Fruit fly (Drosophila melanogaster) whole organism, adult: ENCODE results near the gene Tango6.
A peak's percentile ranks its signal among the peaks of the same experiment; 100 is the strongest.

Source experiments
- CG11617 ChIP-seq: fragments of 200-800 bp; sonication (Bioruptor generic); optimal IDR thresholded peaks from 2 replicates; lab custom pipeline; 2017; ENCODE audit warnings: mild to moderate bottlenecking, missing biosample characterization, missing genetic modification reagents, missing genetic modification characterization
- CG12768 ChIP-seq: fragments of 200-800 bp; sonication (Bioruptor generic); optimal IDR thresholded peaks from 2 replicates; lab custom pipeline; 2017; ENCODE audit warnings: missing biosample characterization, missing genetic modification characterization, mild to moderate bottlenecking, moderate library complexity, missing genetic modification reagents
- CG14711 ChIP-seq: fragments of 200-800 bp; sonication (Bioruptor generic); optimal IDR thresholded peaks from 2 replicates; lab custom pipeline; 2018; ENCODE audit warnings: missing biosample characterization, mild to moderate bottlenecking, missing genetic modification characterization, moderate library complexity
- CG1620 ChIP-seq: fragments of 200-800 bp; sonication (Bioruptor generic); optimal IDR thresholded peaks from 2 replicates; lab custom pipeline; 2016; ENCODE audit warnings: missing biosample characterization, missing genetic modification characterization
- CG33017 ChIP-seq: fragments of 200-800 bp; sonication (Bioruptor generic); optimal IDR thresholded peaks from 2 replicates; lab custom pipeline; 2018; ENCODE audit warnings: missing biosample characterization, mild to moderate bottlenecking, missing genetic modification characterization, moderate library complexity
- CG5204 ChIP-seq: fragments of 200-800 bp; sonication (Bioruptor generic); optimal IDR thresholded peaks from 2 replicates; lab custom pipeline; 2016; ENCODE audit warnings: missing biosample characterization, missing genetic modification characterization
- CG7045 ChIP-seq: fragments of 200-800 bp; sonication (Bioruptor generic); optimal IDR thresholded peaks from 2 replicates; lab custom pipeline; 2017; ENCODE audit warnings: missing biosample characterization, mild to moderate bottlenecking, missing genetic modification characterization
- CG7101 ChIP-seq: fragments of 200-800 bp; sonication (Bioruptor generic); optimal IDR thresholded peaks from 2 replicates; lab custom pipeline; 2018; ENCODE audit warnings: missing biosample characterization, mild to moderate bottlenecking, missing genetic modification characterization, moderate library complexity
- Clk ChIP-seq: fragments of 200-800 bp; sonication (Bioruptor generic); optimal IDR thresholded peaks from 2 replicates; lab custom pipeline; 2017; ENCODE audit warnings: missing biosample characterization, missing genetic modification characterization
- Crg-1 ChIP-seq: fragments of 200-800 bp; sonication (Bioruptor generic); optimal IDR thresholded peaks from 2 replicates; lab custom pipeline; 2016; ENCODE audit warnings: missing biosample characterization, missing genetic modification characterization
- Hr96 ChIP-seq: fragments of 200-800 bp; sonication (Bioruptor generic); optimal IDR thresholded peaks from 2 replicates; lab custom pipeline; 2016; ENCODE audit warnings: missing biosample characterization, missing genetic modification characterization
- Mnt ChIP-seq: fragments of 200-800 bp; sonication (Bioruptor generic); optimal IDR thresholded peaks from 2 replicates; lab custom pipeline; 2016; ENCODE audit warnings: missing biosample characterization, mild to moderate bottlenecking, missing genetic modification characterization
- bab1 ChIP-seq: fragments of 200-800 bp; sonication (Bioruptor generic); optimal IDR thresholded peaks from 3 replicates; lab custom pipeline; 2019; ENCODE audit warnings: missing biosample characterization, mild to moderate bottlenecking, missing genetic modification characterization, moderate library complexity
- cic ChIP-seq: fragments of 200-800 bp; sonication (Bioruptor generic); optimal IDR thresholded peaks from 2 replicates; lab custom pipeline; 2017; ENCODE audit warnings: missing biosample characterization, mild to moderate bottlenecking, missing genetic modification characterization, moderate library complexity
- cnc ChIP-seq, 2 experiments: fragments of >200 bp; optimal IDR thresholded peaks; 2 replicates each; lab custom pipeline; 2017
- kay ChIP-seq: fragments of 200-800 bp; sonication (Bioruptor generic); peaks from one replicate; lab custom pipeline; 2016; ENCODE audit warnings: missing biosample characterization, missing genetic modification characterization, borderline replicate concordance
- ovo ChIP-seq: fragments of 200-800 bp; sonication (Bioruptor generic); optimal IDR thresholded peaks from 2 replicates; lab custom pipeline; 2016; ENCODE audit warnings: missing biosample characterization, missing genetic modification characterization
- pad ChIP-seq: fragments of 200-800 bp; sonication (Bioruptor generic); optimal IDR thresholded peaks from 3 replicates; lab custom pipeline; 2017; ENCODE audit warnings: missing biosample characterization, missing genetic modification characterization, mild to moderate bottlenecking, moderate library complexity, missing genetic modification reagents
- tj ChIP-seq: fragments of 200-800 bp; sonication (Bioruptor generic); optimal IDR thresholded peaks from 3 replicates; lab custom pipeline; 2017; ENCODE audit warnings: missing biosample characterization, mild to moderate bottlenecking, missing genetic modification characterization, moderate library complexity
- toe ChIP-seq: fragments of 200-800 bp; sonication (Bioruptor generic); optimal IDR thresholded peaks from 2 replicates; lab custom pipeline; 2016; ENCODE audit warnings: missing biosample characterization, missing genetic modification characterization

The Tango6 gene

DNA sequence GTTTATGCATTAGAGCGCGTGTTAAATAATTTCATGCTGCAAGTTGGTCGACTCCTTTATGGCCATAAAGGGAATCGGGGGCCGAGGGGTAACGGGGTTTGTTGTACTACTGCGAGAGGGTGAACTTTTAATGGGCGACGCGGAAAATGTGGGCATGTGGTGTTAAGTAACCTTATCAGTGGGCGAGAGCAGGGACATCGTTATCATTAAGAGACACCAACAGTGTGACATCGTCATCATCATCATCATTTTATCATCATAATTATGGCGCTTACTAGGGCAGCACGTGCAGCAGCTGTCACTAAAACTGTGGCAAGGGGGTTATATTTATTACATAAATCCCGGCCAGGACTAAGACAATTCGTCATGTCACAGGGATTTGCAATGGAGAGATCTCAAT, 43.4 kb upstream of the Tango6 start:
- TF ChIP-seq CG14711 (tag; lab: Kevin White, UChicago) = no peak
- no peak for TF ChIP-seq pad (GFP tag; lab: Kevin White, UChicago)
- TF ChIP-seq CG33017 = no peak
- TF ChIP-seq CG11617 (GFP tag; lab: Kevin White, UChicago) = no peak
- TF ChIP-seq CG1620 (GFP tag; lab: Kevin White, UChicago) = no peak
- TF ChIP-seq CG5204 = no peak
- TF ChIP-seq CG7101 = no peak
- TF ChIP-seq tj (GFP tag; lab: Kevin White, UChicago) = no peak

DNA sequence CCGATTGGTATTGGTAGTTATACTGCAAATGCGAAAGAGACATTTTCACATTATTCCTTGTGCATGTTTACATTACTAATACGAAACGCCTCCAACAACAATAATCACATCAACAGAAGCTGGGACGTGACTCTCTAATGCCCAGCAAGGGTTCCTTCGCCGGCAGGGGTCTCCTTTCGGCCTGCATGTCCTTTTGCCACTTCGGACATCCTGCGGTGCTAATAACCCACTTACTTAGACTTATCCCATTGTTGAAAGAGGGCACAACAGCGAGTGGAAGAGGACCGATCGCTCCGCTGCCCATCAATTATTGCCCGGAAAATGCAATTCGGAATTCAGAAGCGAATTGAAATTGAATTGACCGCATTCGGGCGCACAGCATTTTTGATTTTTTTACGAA, 42.9 kb upstream of the Tango6 start:
- TF ChIP-seq pad (GFP tag; lab: Kevin White, UChicago) = no peak
- no peak for TF ChIP-seq bab1 (GFP tag; lab: Kevin White, UChicago)
- TF ChIP-seq Hr96 = no peak
- TF ChIP-seq ovo (GFP tag; lab: Kevin White, UChicago) = no peak

DNA sequence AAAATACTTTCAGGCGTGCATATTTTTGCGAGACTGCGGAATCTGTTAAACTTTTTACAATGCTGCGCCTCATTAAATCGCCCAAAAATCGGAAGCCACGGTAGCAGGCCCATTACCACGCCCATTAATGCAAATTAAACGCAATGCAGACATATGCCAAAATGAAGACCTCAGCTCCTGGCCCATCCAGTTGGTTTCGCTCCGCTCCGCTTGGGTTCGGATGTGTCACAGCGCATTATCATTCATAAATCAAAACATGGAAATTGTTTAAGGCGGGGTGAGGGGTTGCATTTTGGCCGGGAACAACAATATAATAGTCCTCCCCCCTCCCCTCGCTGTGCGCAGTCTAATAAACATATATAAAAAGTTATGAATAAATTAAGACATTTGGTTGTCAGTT, 40.9 kb upstream of the Tango6 start:
- TF ChIP-seq ovo (GFP tag; lab: Kevin White, UChicago) = no peak
- TF ChIP-seq CG1620 (GFP tag; lab: Kevin White, UChicago) = no peak
- no peak for TF ChIP-seq pad (GFP tag; lab: Kevin White, UChicago)
- TF ChIP-seq Clk (GFP tag; lab: Kevin White, UChicago) = no peak
- no peak for TF ChIP-seq CG11617 (GFP tag; lab: Kevin White, UChicago)
- TF ChIP-seq CG7101 = no peak
- TF ChIP-seq toe = no peak
- no peak for TF ChIP-seq CG14711 (tag; lab: Kevin White, UChicago)
- TF ChIP-seq Crg-1 (GFP tag; lab: Kevin White, UChicago) = no peak
- TF ChIP-seq kay (GFP tag; lab: Kevin White, UChicago) = no peak
- no peak for TF ChIP-seq bab1 (GFP tag; lab: Kevin White, UChicago)
- no peak for TF ChIP-seq tj (GFP tag; lab: Kevin White, UChicago)
- TF ChIP-seq Hr96 = no peak
- no peak for TF ChIP-seq cic
- no peak for TF ChIP-seq cnc (optimal IDR thresholded peaks at IDR 0.05; lab: Kevin White, UChicago)
- no peak for TF ChIP-seq Mnt
- no peak for TF ChIP-seq CG5204
- TF ChIP-seq CG7045 (GFP tag; lab: Kevin White, UChicago) = no peak
- TF ChIP-seq CG33017 = no peak
- no peak for TF ChIP-seq CG12768 (GFP tag; lab: Kevin White, UChicago)

DNA sequence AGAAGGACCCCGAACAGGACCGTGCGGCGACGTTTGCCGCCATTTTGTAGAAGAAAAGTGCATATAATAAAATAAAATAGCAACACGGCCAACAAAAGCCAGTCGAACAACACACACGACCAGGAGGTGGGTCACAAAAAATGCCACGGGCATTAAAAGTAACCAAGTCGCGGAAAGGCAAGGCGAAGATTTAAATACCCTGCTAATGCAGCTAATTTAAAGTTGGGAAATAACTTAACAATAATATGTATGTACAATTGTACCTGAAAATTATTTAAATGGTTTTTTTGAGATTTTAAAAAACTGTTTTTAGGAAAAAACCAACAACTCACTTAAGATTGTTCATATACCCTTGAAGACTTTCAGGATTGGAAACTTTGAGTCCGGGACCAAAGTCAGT, 39.2 kb upstream of the Tango6 start:
- TF ChIP-seq cic (no peak), bab1 (GFP tag; lab: Kevin White, UChicago) (no peak), cnc (optimal IDR thresholded peaks at IDR 0.05; lab: Kevin White, UChicago) (no peak), CG7045 (GFP tag; lab: Kevin White, UChicago) (no peak), pad (GFP tag; lab: Kevin White, UChicago) (no peak)

DNA sequence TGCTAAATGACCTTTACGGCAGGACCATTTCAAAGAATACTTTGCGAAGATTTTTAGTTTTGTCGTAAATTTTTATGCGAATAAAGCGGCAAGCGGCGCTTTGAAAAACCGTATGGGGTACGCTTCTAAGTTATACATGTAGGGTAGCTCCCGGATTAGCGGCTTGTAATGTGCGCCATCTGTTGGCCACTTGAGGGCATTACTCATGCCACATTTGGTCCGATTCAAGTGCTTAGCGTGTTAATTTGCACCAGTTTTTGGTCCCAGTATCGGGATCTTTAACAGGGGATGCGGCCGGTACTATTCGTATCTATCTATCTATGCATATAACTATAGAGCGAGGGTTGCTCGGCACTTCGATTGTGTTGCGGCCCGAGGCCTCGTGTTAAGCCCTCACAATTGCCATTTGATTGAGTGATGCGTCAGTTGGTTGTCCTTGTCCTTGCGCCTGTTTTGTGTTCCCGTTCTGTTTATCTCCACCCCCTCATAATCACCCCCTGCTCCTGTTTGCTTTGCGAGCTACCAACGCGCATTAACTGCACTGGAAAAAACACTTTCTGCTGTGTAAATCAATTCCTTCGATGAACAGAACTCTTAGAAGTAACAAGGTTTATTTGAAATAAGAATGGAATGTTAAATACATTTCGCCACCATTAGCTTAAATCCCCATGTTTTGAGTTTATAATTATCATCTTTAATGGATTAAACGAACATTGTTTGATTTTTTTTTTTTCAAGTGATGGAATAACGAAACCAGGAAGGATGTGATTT, 38.3 kb upstream of the Tango6 start:
- TF ChIP-seq cic (no peak), CG33017 (no peak), cnc (optimal IDR thresholded peaks at IDR 0.05; lab: Kevin White, UChicago) (no peak), CG5204 (no peak), ovo (GFP tag; lab: Kevin White, UChicago) (no peak), tj (GFP tag; lab: Kevin White, UChicago) (no peak), CG14711 (tag; lab: Kevin White, UChicago) (no peak), CG7045 (GFP tag; lab: Kevin White, UChicago) (no peak), CG12768 (GFP tag; lab: Kevin White, UChicago) (no peak), Hr96 (no peak)

DNA sequence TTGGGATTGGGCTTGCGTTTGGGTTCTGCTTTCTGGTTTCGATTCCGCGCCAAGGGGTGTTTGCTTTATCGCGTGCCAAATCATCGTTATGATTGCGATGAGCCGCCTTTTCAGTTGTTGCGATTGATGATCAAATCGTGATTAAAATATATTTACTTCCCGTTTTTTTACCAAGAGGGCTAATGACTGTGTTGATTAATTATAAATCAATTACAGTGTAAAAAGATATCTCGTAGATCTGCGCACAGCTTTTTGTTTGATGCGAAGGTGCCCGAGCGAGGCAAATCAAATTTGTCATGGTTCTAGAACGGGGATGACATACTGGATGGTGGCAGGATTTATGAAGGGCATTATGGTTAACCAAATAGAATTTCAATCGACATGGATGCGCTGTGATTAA, 35.0 kb upstream of the Tango6 start:
- no peak for TF ChIP-seq kay (GFP tag; lab: Kevin White, UChicago)
- TF ChIP-seq Mnt = no peak
- TF ChIP-seq bab1 (GFP tag; lab: Kevin White, UChicago) = no peak
- no peak for TF ChIP-seq tj (GFP tag; lab: Kevin White, UChicago)
- TF ChIP-seq CG1620 (GFP tag; lab: Kevin White, UChicago) = no peak
- TF ChIP-seq Hr96 = no peak
- TF ChIP-seq CG14711 (tag; lab: Kevin White, UChicago) = no peak
- TF ChIP-seq toe = no peak
- TF ChIP-seq CG11617 (GFP tag; lab: Kevin White, UChicago) = no peak
- no peak for TF ChIP-seq CG33017

DNA sequence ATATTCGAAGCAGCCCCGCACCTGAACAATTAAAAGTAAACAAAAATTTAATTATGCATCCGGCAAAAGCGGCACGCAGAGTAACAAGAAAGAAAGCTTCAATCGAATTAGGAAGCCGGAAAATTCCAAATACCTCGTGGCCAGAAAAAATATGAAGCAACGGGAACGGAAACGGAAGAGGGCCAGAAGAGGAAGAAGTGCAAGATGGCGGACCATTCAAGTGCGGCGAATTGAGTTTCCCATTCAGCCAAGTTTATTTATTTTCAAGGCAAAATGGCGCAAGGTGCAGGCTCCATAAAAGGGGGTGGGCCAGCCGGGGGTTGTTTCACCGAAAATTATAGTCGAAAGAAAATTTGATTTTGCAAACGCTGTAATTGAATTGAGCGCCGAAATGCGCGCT, 34.2 kb upstream of the Tango6 start:
- TF ChIP-seq kay (GFP tag; lab: Kevin White, UChicago) = no peak
- TF ChIP-seq ovo (GFP tag; lab: Kevin White, UChicago) = no peak

DNA sequence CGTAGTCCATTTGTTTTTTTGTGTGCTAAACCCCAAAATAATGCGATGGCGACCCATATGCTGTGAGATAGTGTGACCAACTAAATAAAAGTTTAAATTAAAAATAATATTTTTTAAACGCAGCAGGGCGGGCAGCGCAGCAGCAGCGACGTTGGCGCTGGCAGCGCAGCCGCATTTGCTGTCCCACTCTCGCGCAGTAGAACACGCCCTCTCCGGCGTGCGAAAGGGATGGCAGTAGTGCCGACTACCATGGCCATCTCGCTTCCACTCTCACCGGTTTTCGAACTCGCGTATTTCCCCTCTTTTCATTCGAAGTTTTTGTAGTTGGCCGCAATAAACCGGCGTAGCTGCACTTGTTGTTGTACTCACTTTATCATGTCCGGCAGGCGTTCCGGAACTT, 32.8 kb upstream of the Tango6 start:
- peak; percentile 100 for TF ChIP-seq pad (GFP tag; lab: Kevin White, UChicago)
- peak; percentile 39 for TF ChIP-seq Clk (GFP tag; lab: Kevin White, UChicago)
- TF ChIP-seq cic = peak; percentile 2
- no peak for TF ChIP-seq CG7101
- TF ChIP-seq CG33017 = no peak
- no peak for TF ChIP-seq CG12768 (GFP tag; lab: Kevin White, UChicago)
